Fruit fly (Drosophila melanogaster): ENCODE results near the gene CG3168.

Gene CG3168

DNA sequence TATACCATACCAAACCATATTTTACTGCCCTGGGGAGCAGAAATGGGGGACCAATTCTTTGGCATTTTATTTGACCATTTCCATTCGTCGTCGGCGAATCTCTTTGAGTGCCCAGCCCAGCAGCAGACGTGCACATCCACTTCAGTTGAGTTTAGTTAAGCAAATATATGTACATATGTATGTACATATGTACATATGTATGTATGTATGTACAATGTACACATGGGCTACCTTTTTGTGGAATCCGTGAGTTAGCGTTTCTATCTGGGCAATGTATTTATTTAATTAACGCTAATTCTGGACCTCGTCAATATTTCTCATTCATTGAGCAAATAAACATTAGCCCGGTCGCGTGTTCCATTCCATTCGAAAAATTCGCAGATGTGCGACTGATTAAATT, 19.8 kb downstream of the CG3168 start (continued):
- no peak for TF ChIP-seq CG12391 (tag; optimal IDR thresholded peaks at IDR 0.05)
- TF ChIP-seq CG34224 (GFP tag; IDR thresholded peaks at IDR 0.05; ENCODE audit: partially characterized antibody) = no peak
- peak; percentile 41 for TF ChIP-seq CG3281 (GFP tag; optimal IDR thresholded peaks at IDR 0.05)
- TF ChIP-seq CG18476 (GFP tag; optimal IDR thresholded peaks at IDR 0.05) = no peak
- TF ChIP-seq tio (GFP tag; optimal IDR thresholded peaks at IDR 0.05) = no peak
- no peak for TF ChIP-seq CG7963 (GFP tag; IDR thresholded peaks at IDR 0.05; ENCODE audit: partially characterized antibody)
- TF ChIP-seq CG7357 (GFP tag; IDR thresholded peaks at IDR 0.05) = no peak
- TF ChIP-seq Kr (GFP tag; optimal IDR thresholded peaks at IDR 0.05) = no peak
- no peak for TF ChIP-seq CG10431 (GFP tag; optimal IDR thresholded peaks at IDR 0.05)
- TF ChIP-seq fd96Cb (tag; optimal IDR thresholded peaks at IDR 0.05) = no peak
- no peak for TF ChIP-seq seq (GFP tag; IDR thresholded peaks at IDR 0.05)
- TF ChIP-seq repo (GFP tag; optimal IDR thresholded peaks at IDR 0.05) = no peak
- TF ChIP-seq NK7.1 (GFP tag; optimal IDR thresholded peaks at IDR 0.05) = no peak
- no peak for TF ChIP-seq caup (GFP tag; optimal IDR thresholded peaks at IDR 0.05; ENCODE audit: severe bottlenecking)
- no peak for TF ChIP-seq her (GFP tag; optimal IDR thresholded peaks at IDR 0.05)
- no peak for TF ChIP-seq CG16815 (GFP tag; optimal IDR thresholded peaks at IDR 0.05)
- no peak for TF ChIP-seq Ptx1 (GFP tag; IDR thresholded peaks at IDR 0.05)
- TF ChIP-seq CG11504 (tag; optimal IDR thresholded peaks at IDR 0.05) = no peak
- TF ChIP-seq tgo (GFP tag; IDR thresholded peaks at IDR 0.05) = no peak
- TF ChIP-seq Dad (GFP tag; optimal IDR thresholded peaks at IDR 0.05) = no peak
- no peak for TF ChIP-seq CG13775 (GFP tag; optimal IDR thresholded peaks at IDR 0.05)
- no peak for TF ChIP-seq CG12236 (GFP tag; optimal IDR thresholded peaks at IDR 0.05)
- TF ChIP-seq Ada2b (GFP tag; IDR thresholded peaks at IDR 0.05) = no peak
- TF ChIP-seq jing (GFP tag; optimal IDR thresholded peaks at IDR 0.05) = no peak
- no peak for TF ChIP-seq knrl (GFP tag; IDR thresholded peaks at IDR 0.05; ENCODE audit: partially characterized antibody)
- TF ChIP-seq gcm (GFP tag; optimal IDR thresholded peaks at IDR 0.05) = no peak
- no peak for TF ChIP-seq CG9609 (GFP tag; optimal IDR thresholded peaks at IDR 0.05)
- TF ChIP-seq ewg (GFP tag; optimal IDR thresholded peaks at IDR 0.05) = no peak
- TF ChIP-seq stc (GFP tag; IDR thresholded peaks at IDR 0.05) = peak; percentile 41; the same call in 1 of the 2 replicates
- TF ChIP-seq CG13894 (tag; optimal IDR thresholded peaks at IDR 0.05) = no peak
- TF ChIP-seq salm (tag; optimal IDR thresholded peaks at IDR 0.05) = no peak
- TF ChIP-seq jumu (GFP tag; optimal IDR thresholded peaks at IDR 0.05) = no peak
- no peak for TF ChIP-seq CG6175 (GFP tag; IDR thresholded peaks at IDR 0.05)
- no peak for TF ChIP-seq psq (GFP tag; optimal IDR thresholded peaks at IDR 0.05)
- TF ChIP-seq CG6689 (GFP tag; IDR thresholded peaks at IDR 0.05) = no peak
- TF ChIP-seq ham (GFP tag; IDR thresholded peaks at IDR 0.05) = no peak
- no peak for TF ChIP-seq ac (GFP tag; optimal IDR thresholded peaks at IDR 0.05)
- TF ChIP-seq otp (GFP tag; IDR thresholded peaks at IDR 0.05) = no peak
- no peak for TF ChIP-seq NC2α (GFP tag; optimal IDR thresholded peaks at IDR 0.05)
- TF ChIP-seq CG33213 (GFP tag; optimal IDR thresholded peaks at IDR 0.05) = no peak
- TF ChIP-seq nerfin-1 (tag; optimal IDR thresholded peaks at IDR 0.05) = peak; percentile 12
- TF ChIP-seq ro (GFP tag; IDR thresholded peaks at IDR 0.05) = no peak
- TF ChIP-seq CG2712 (tag; optimal IDR thresholded peaks at IDR 0.05) = peak; percentile 1
- no peak for TF ChIP-seq CG32532 (GFP tag; IDR thresholded peaks at IDR 0.05)
- TF ChIP-seq TFAM (GFP tag; optimal IDR thresholded peaks at IDR 0.05) = no peak
- no peak for TF ChIP-seq sna (GFP tag; IDR thresholded peaks at IDR 0.05; ENCODE audit: partially characterized antibody)
- TF ChIP-seq CG12659 (GFP tag; optimal IDR thresholded peaks at IDR 0.05) = no peak
- no peak for TF ChIP-seq h (optimal IDR thresholded peaks at IDR 0.05)
- peak; percentile 29 for TF ChIP-seq CG12071 (GFP tag; optimal IDR thresholded peaks at IDR 0.05)
- no peak for TF ChIP-seq CG4617 (GFP tag; optimal IDR thresholded peaks at IDR 0.05; ENCODE audit: borderline replicate concordance)
- TF ChIP-seq ind (GFP tag; optimal IDR thresholded peaks at IDR 0.05) = no peak
- TF ChIP-seq ftz-f1 (GFP tag; optimal IDR thresholded peaks at IDR 0.05) = no peak

Data from whole organism, embryonic.